Fruit fly (Drosophila melanogaster) whole organism, wandering third instar larva: ENCODE results near the gene Elp6.

Source experiments
- Abd-B ChIP-seq: fragments of >200 bp; optimal IDR thresholded peaks from 2 replicates; lab custom pipeline; 2017; ENCODE audit warnings: missing biosample characterization, missing genetic modification characterization
- CG32264 ChIP-seq: fragments of 200-800 bp; sonication (Bioruptor generic); optimal IDR thresholded peaks from 2 replicates; lab custom pipeline; 2016; ENCODE audit warnings: missing biosample characterization, missing genetic modification characterization
- CrebA ChIP-seq: fragments of 200-800 bp; sonication (Bioruptor generic); optimal IDR thresholded peaks from 2 replicates; lab custom pipeline; 2016; ENCODE audit warnings: missing biosample characterization, mild to moderate bottlenecking, missing genetic modification characterization, borderline replicate concordance
- Dfd ChIP-seq: fragments of >200 bp; optimal IDR thresholded peaks from 2 replicates; lab custom pipeline; 2017; ENCODE audit warnings: missing biosample characterization, missing genetic modification characterization
- Dif ChIP-seq: fragments of 200-275, 200-300 bp; sonication (Bioruptor generic); optimal IDR thresholded peaks from 2 replicates; lab custom pipeline; 2018; ENCODE audit warnings: missing biosample characterization, missing genetic modification characterization; ENCODE audit not compliant: partially characterized antibody
- GATAd ChIP-seq: sonication (Bioruptor generic); optimal IDR thresholded peaks from 2 replicates; lab custom pipeline; 2016; ENCODE audit warnings: missing biosample characterization, missing genetic modification characterization
- HLH106 ChIP-seq: fragments of 200-800 bp; optimal IDR thresholded peaks from 3 replicates; lab custom pipeline; 2019; ENCODE audit warnings: missing biosample characterization, mild to moderate bottlenecking, missing genetic modification characterization, moderate library complexity
- Hnf4 ChIP-seq: fragments of 200-800 bp; sonication (Bioruptor generic); optimal IDR thresholded peaks from 2 replicates; lab custom pipeline; 2016; ENCODE audit warnings: missing biosample characterization, mild to moderate bottlenecking, missing genetic modification characterization
- Hr78 ChIP-seq: fragments of >200 bp; optimal IDR thresholded peaks from 2 replicates; lab custom pipeline; 2017; ENCODE audit warnings: missing biosample characterization, missing genetic modification characterization
- Jra ChIP-seq: sonication (Bioruptor generic); optimal IDR thresholded peaks from 2 replicates; lab custom pipeline; 2016; ENCODE audit warnings: missing biosample characterization, missing genetic modification characterization
- Mio ChIP-seq: sonication (Bioruptor generic); optimal IDR thresholded peaks from 2 replicates; lab custom pipeline; 2016; ENCODE audit warnings: missing biosample characterization, missing genetic modification characterization
- Myc ChIP-seq: fragments of >200 bp; optimal IDR thresholded peaks from 2 replicates; lab custom pipeline; 2017
- N ChIP-seq: fragments of >200 bp; optimal IDR thresholded peaks from 2 replicates; lab custom pipeline; 2018; ENCODE audit warnings: missing biosample characterization, missing external identifiers, missing genetic modification characterization
- OdsH ChIP-seq: fragments of 200-800 bp; sonication (Bioruptor generic); optimal IDR thresholded peaks from 2 replicates; lab custom pipeline; 2016; ENCODE audit warnings: missing biosample characterization, mild to moderate bottlenecking, missing genetic modification characterization
- Rel ChIP-seq, 2 experiments: fragments of 200-800 bp; sonication (Bioruptor generic) in 1 of 2; optimal IDR thresholded peaks; 2 replicates in 1 of 2; 3 replicates in 1 of 2; lab custom pipeline; 2016 to 2019; ENCODE audit warnings: mild to moderate bottlenecking in 2 of 2, missing biosample characterization in 2 of 2, missing genetic modification characterization in 2 of 2, moderate library complexity in 1 of 2
- Sp1 ChIP-seq: fragments of 200-800 bp; sonication (Bioruptor generic); optimal IDR thresholded peaks from 3 replicates; lab custom pipeline; 2019; ENCODE audit warnings: missing biosample characterization, mild to moderate bottlenecking, missing genetic modification characterization, moderate library complexity
- Vsx2 ChIP-seq: fragments of 200-300, 225-300 bp; sonication (Bioruptor generic); optimal IDR thresholded peaks from 2 replicates; lab custom pipeline; 2018; ENCODE audit warnings: missing biosample characterization, missing genetic modification characterization; ENCODE audit not compliant: partially characterized antibody
- brk ChIP-seq: fragments of 200-800 bp; sonication (Bioruptor generic); optimal IDR thresholded peaks from 2 replicates; lab custom pipeline; 2016; ENCODE audit warnings: missing biosample characterization, mild to moderate bottlenecking, missing genetic modification characterization
- dmrt93B ChIP-seq: fragments of 200-800 bp; sonication (Bioruptor generic); optimal IDR thresholded peaks from 2 replicates; lab custom pipeline; 2018; ENCODE audit warnings: missing biosample characterization, mild to moderate bottlenecking, missing genetic modification characterization
- dsf ChIP-seq: sonication (Bioruptor generic); optimal IDR thresholded peaks from 2 replicates; lab custom pipeline; 2016; ENCODE audit warnings: missing biosample characterization, missing genetic modification characterization, borderline replicate concordance
- ey ChIP-seq: fragments of 200-800 bp; sonication (Bioruptor generic); optimal IDR thresholded peaks from 2 replicates; lab custom pipeline; 2016; ENCODE audit warnings: missing biosample characterization, missing genetic modification characterization
- fru ChIP-seq: fragments of 200-800 bp; sonication (Bioruptor generic); optimal IDR thresholded peaks from 3 replicates; lab custom pipeline; 2016; ENCODE audit warnings: missing biosample characterization, mild to moderate bottlenecking, missing genetic modification characterization
- h ChIP-seq: fragments of 200-800 bp; sonication (Bioruptor generic); optimal IDR thresholded peaks from 3 replicates; lab custom pipeline; 2016; ENCODE audit warnings: missing biosample characterization, mild to moderate bottlenecking, missing genetic modification characterization
- jim ChIP-seq: fragments of 175-275, 200-325 bp; sonication (Bioruptor generic); optimal IDR thresholded peaks from 2 replicates; lab custom pipeline; 2016; ENCODE audit warnings: missing biosample characterization, mild to moderate bottlenecking, missing genetic modification characterization
- lola ChIP-seq: fragments of >200 bp; optimal IDR thresholded peaks from 2 replicates; lab custom pipeline; 2017; ENCODE audit warnings: missing biosample characterization, missing genetic modification characterization
- psq ChIP-seq: fragments of 200-800 bp; sonication (Bioruptor generic); optimal IDR thresholded peaks from 3 replicates; lab custom pipeline; 2017; ENCODE audit warnings: missing biosample characterization, mild to moderate bottlenecking, missing genetic modification characterization, moderate library complexity
- rgr ChIP-seq: fragments of 200-800 bp; sonication (Bioruptor generic); optimal IDR thresholded peaks from 3 replicates; lab custom pipeline; 2016; ENCODE audit warnings: missing biosample characterization, mild to moderate bottlenecking, missing genetic modification characterization
- sage ChIP-seq: fragments of 200-800 bp; sonication (Bioruptor generic); optimal IDR thresholded peaks from 2 replicates; lab custom pipeline; 2016; ENCODE audit warnings: missing biosample characterization, mild to moderate bottlenecking, missing genetic modification characterization
- sv ChIP-seq: fragments of 200-800 bp; sonication (Bioruptor generic); optimal IDR thresholded peaks from 3 replicates; lab custom pipeline; 2016; ENCODE audit warnings: missing biosample characterization, missing genetic modification characterization
- tai ChIP-seq: sonication (Bioruptor generic); optimal IDR thresholded peaks from 2 replicates; lab custom pipeline; 2016; ENCODE audit warnings: missing biosample characterization, missing genetic modification characterization
- usp ChIP-seq: fragments of >200 bp; optimal IDR thresholded peaks from 2 replicates; lab custom pipeline; 2017; ENCODE audit warnings: missing biosample characterization, missing genetic modification characterization
- woc ChIP-seq: sonication (Bioruptor generic); optimal IDR thresholded peaks from 2 replicates; lab custom pipeline; 2016; ENCODE audit warnings: missing biosample characterization, mild to moderate bottlenecking, missing genetic modification characterization

The Elp6 gene

dm6 chr3R:13397040-13397439 lies 30.3 kb upstream of the Elp6 start, which contains the start of gene CG14374:
CG14374 (minus strand) TSS chr3R:13397140.
- TF ChIP-seq Myc (no peak), usp (GFP tag; lab: Kevin White, UChicago) (no peak), Sp1 (no peak), Vsx2 (no peak), Jra (no peak), woc (GFP tag; lab: Kevin White, UChicago) (no peak), GATAd (GFP tag; lab: Kevin White, UChicago) (no peak), h (no peak), OdsH (GFP tag; lab: Kevin White, UChicago) (no peak), tai (GFP tag; lab: Kevin White, UChicago) (no peak), CrebA (GFP tag; lab: Kevin White, UChicago) (no peak), ey (no peak), Hr78 (GFP tag; lab: Kevin White, UChicago) (no peak), Dif (GFP tag; lab: Kevin White, UChicago) (no peak), fru (GFP tag; lab: Kevin White, UChicago) (no peak), brk (no peak), dsf (no peak)

DNA sequence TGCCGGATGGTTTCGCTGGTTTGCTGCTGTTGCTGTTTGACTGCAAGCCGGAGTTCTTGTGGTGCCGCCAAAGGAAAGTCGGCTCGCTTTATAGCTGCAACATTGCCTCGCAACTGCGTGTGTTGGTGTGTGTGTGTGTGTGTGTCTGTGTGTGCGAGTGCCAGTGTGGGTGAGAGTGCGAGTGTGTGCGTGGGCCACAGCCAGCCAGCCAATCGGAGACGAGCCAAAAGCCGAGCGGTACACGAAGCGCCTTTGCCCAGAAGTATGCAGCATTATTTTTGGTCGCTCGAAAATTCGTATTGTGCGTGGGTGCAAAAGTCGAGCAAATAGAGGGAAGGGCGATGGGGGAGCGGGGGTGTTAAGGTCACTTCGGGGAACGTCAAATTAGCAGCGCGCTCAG lies 28.4 kb upstream of the Elp6 start, which contains the start of gene CCHa2:
TSS of gene CCHa2 (minus strand) at position 65 of the 400 bp plus-strand sequence.
- TF ChIP-seq Dfd (GFP tag; lab: Kevin White, UChicago) (peak; percentile 54), Hnf4 (GFP tag; lab: Kevin White, UChicago) (no peak)

dm6 chr3R:13393009-13393408 lies 26.3 kb upstream of the Elp6 start:
- TF ChIP-seq lola (GFP tag; lab: Kevin White, UChicago) = no peak
- TF ChIP-seq GATAd (GFP tag; lab: Kevin White, UChicago) = no peak
- no peak for TF ChIP-seq Vsx2

- TF ChIP-seq dsf (no peak), jim (GFP tag; lab: Kevin White, UChicago) (no peak), fru (GFP tag; lab: Kevin White, UChicago) (peak; percentile 18)
- TF ChIP-seq, all 38 proteins: peak for 1
Measured at dm6 chr3R:13390490-13390889, 23.8 kb upstream of the Elp6 start.

DNA sequence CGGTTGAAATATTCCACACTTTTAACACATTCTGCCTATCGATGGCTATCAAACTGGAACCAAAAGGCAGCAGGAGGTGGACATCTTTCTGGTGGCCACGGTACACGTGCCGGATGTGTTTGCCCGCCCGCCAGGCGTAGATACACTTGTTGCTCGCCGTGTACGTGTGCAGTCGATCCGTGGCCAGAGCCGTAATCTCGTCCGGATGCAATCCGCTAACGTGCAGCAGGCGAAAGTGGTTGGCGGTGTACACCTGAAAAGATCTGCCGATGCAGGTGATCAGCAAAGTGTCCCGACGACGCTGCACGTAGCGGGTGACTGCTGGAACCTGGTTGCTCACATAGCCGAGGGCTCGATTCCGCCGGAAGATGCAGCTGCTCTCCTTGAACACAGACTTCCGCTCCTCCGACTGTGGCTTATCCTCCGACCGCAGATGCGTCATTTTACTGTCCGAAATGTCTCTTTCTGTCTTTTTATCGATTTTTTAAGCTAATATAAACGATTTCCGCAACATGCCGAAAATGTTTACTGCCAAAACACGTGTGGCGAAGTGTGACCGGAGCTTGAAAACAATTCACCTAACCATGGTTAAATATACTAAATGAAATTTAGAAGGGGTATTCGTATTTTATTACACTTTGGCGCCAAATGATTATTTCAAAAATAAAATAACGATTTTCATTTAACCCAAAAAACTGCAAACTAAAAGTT lies 21.6 kb upstream of the Elp6 start, which contains the start of gene CG9799:
TSS of gene CG9799 (minus strand) at position 550 of the 711 bp plus-strand sequence.
- no peak for TF ChIP-seq HLH106 (tag; lab: Kevin White, UChicago)
- peak; percentile 14 for TF ChIP-seq Myc
- no peak for TF ChIP-seq Hr78 (GFP tag; lab: Kevin White, UChicago)
- no peak for TF ChIP-seq usp (GFP tag; lab: Kevin White, UChicago)
- no peak for TF ChIP-seq GATAd (GFP tag; lab: Kevin White, UChicago)
- no peak for TF ChIP-seq ey
- TF ChIP-seq dmrt93B = no peak
- no peak for TF ChIP-seq Dfd (GFP tag; lab: Kevin White, UChicago)

- TF ChIP-seq Abd-B (GFP tag; lab: Kevin White, UChicago) (no peak), Dfd (GFP tag; lab: Kevin White, UChicago) (no peak), h (no peak), CrebA (GFP tag; lab: Kevin White, UChicago) (no peak), Rel (GFP tag; optimal IDR thresholded peaks at IDR 0.05; lab: Kevin White, UChicago) (no peak), Rel (tag; optimal IDR thresholded peaks at IDR 0.05; lab: Kevin White, UChicago) (no peak), Hr78 (GFP tag; lab: Kevin White, UChicago) (no peak), tai (GFP tag; lab: Kevin White, UChicago) (no peak)
Measured at dm6 chr3R:13385105-13385504, 18.4 kb upstream of the Elp6 start.

dm6 chr3R:13382656-13383142 lies 16.0 kb upstream of the Elp6 start:
- no peak for TF ChIP-seq sv
- TF ChIP-seq lola (GFP tag; lab: Kevin White, UChicago) = peak; percentile 56
- TF ChIP-seq dsf = no peak
- TF ChIP-seq Myc = no peak
- no peak for TF ChIP-seq rgr
- TF ChIP-seq CG32264 (GFP tag; lab: Kevin White, UChicago) = no peak
- TF ChIP-seq psq (GFP tag; lab: Kevin White, UChicago) = peak; percentile 99
- no peak for TF ChIP-seq fru (GFP tag; lab: Kevin White, UChicago)
- TF ChIP-seq jim (GFP tag; lab: Kevin White, UChicago) = no peak
- no peak for TF ChIP-seq Mio
- no peak for TF ChIP-seq sage (GFP tag; lab: Kevin White, UChicago)
- no peak for TF ChIP-seq N (GFP tag; lab: Kevin White, UChicago)
